Worm (Caenorhabditis elegans) whole organism, young adult: ENCODE measurements around the gene Y42H9AR.4.

Experiments used
- ceh-58 ChIP-seq: fragments of 200-800 bp; sonication (Bioruptor generic); IDR thresholded peaks from 2 replicates; pipeline ENCODE4 v1.3.6; 2022; ENCODE audit warnings: missing genetic modification characterization, missing compliant biosample characterization
- efl-1 ChIP-seq: fragments of 150-350 bp; optimal IDR thresholded peaks from 2 replicates; lab custom pipeline; 2014; ENCODE audit warnings: missing biosample characterization, missing genetic modification reagents, missing genetic modification characterization
- him-1 ChIP-seq: sonication (generic microtip); optimal IDR thresholded peaks from 2 replicates; lab custom pipeline; 2016; ENCODE audit warnings: missing genotype, missing genetic modification reagents, missing genetic modification characterization, missing compliant biosample characterization
- nfyb-1 ChIP-seq: fragments of 200-800 bp; sonication (Bioruptor generic); IDR thresholded peaks from 2 replicates; pipeline ENCODE4 v1.3.6; 2022; ENCODE audit warnings: missing genetic modification reagents, missing genetic modification characterization, missing compliant biosample characterization
- nhr-179 ChIP-seq: sonication (generic microtip); optimal IDR thresholded peaks from 2 replicates; lab custom pipeline; 2016; ENCODE audit warnings: mild to moderate bottlenecking, missing genetic modification characterization, missing compliant biosample characterization
- pha-4 ChIP-seq: fragments of 150-350 bp; sonication (generic microtip); optimal IDR thresholded peaks from 2 replicates; lab custom pipeline; 2014; ENCODE audit warnings: missing biosample characterization, missing genetic modification reagents, missing genetic modification characterization

ce11 chrIV:8075516-8075915 lies 36.5 kb downstream of the Y42H9AR.4 start:
- TF ChIP-seq pha-4 (tag; lab: Kevin White, UChicago): no peak
- no peak for TF ChIP-seq nfyb-1 (GFP tag; lab: Robert Waterston, UW)
- TF ChIP-seq him-1 (tag; lab: Kevin White, UChicago): no peak
- TF ChIP-seq ceh-58 (GFP tag; lab: Robert Waterston, UW): no peak
- TF ChIP-seq nhr-179 (tag; lab: Kevin White, UChicago): no peak
- no peak for TF ChIP-seq efl-1
